Fruit fly (Drosophila melanogaster): ENCODE measurements around the gene CG33290.

dm6 chr3L:21542059-21542458 lies at the start of gene CG33290:
- no peak for TF ChIP-seq Dfd (GFP tag; optimal IDR thresholded peaks at IDR 0.05)
- no peak for TF ChIP-seq CG8765 (GFP tag; IDR thresholded peaks at IDR 0.05)
- no peak for TF ChIP-seq nom (GFP tag; optimal IDR thresholded peaks at IDR 0.05)
- no peak for TF ChIP-seq pho (GFP tag; optimal IDR thresholded peaks at IDR 0.05)
- TF ChIP-seq dan (GFP tag; IDR thresholded peaks at IDR 0.05), result no peak
- TF ChIP-seq CG30020 (tag; optimal IDR thresholded peaks at IDR 0.05), result no peak
- no peak for TF ChIP-seq CTCF (GFP tag; optimal IDR thresholded peaks at IDR 0.05)
- no peak for TF ChIP-seq CG5245 (GFP tag; optimal IDR thresholded peaks at IDR 0.05)
- TF ChIP-seq Dp (GFP tag; optimal IDR thresholded peaks at IDR 0.05), result no peak
- TF ChIP-seq CG1529 (GFP tag; optimal IDR thresholded peaks at IDR 0.05), result no peak
- TF ChIP-seq CG8089 (GFP tag; optimal IDR thresholded peaks at IDR 0.05), result no peak
- TF ChIP-seq emc (GFP tag; optimal IDR thresholded peaks at IDR 0.05), result no peak
- TF ChIP-seq CG7271 (tag; optimal IDR thresholded peaks at IDR 0.05), result no peak

Measured in whole organism, embryonic.